Fruit fly (Drosophila melanogaster): ENCODE measurements around the gene CG12994.

dm6 chrX:17485293-17486056 lies 41.7 kb upstream of the CG12994 start:
- TF ChIP-seq fd96Ca (GFP tag; IDR thresholded peaks at IDR 0.05) (no peak), rn (GFP tag; IDR thresholded peaks at IDR 0.05) (no peak), CG32121 (GFP tag; IDR thresholded peaks at IDR 0.05) (no peak), Pif1B (GFP tag; optimal IDR thresholded peaks at IDR 0.05) (no peak)
